Worm (Caenorhabditis elegans) whole organism, L4/young adult: ENCODE results near the gene clec-242.

Experiments used
- W03F9.2 ChIP-seq: fragments of 150-350 bp; optimal IDR thresholded peaks from 2 replicates; lab custom pipeline; 2014; ENCODE audit warnings: missing biosample characterization, missing genetic modification characterization
- dao-5 ChIP-seq: sonication (generic microtip); optimal IDR thresholded peaks from 2 replicates; lab custom pipeline; 2016; ENCODE audit warnings: missing genotype, missing genetic modification characterization, moderate library complexity, missing compliant biosample characterization
- him-1 ChIP-seq: sonication (generic microtip); optimal IDR thresholded peaks from 2 replicates; lab custom pipeline; 2016; ENCODE audit warnings: missing genotype, missing genetic modification reagents, missing genetic modification characterization, missing compliant biosample characterization

DNA sequence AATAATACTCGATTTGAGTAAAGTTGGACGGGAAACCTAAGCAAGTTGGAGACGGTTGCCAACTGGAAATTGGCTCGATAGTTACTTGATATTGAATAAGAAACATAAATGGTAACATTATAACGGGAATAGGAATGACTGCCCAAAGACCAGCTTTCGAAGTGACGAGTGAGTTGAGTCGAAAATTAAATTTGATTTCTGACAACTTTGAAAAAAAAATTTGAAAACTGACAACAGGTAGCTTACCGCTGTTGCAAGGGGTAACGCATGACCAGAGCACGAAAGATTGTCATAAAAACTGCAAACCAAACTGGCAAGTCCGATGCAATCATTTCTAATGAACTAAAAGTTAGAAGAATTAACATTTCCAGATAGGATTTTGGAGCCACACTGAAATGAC lies 47.4 kb upstream of the clec-242 start:
- TF ChIP-seq him-1 (tag; lab: Kevin White, UChicago) (no peak), dao-5 (tag; lab: Kevin White, UChicago) (no peak), W03F9.2 (no peak)
